Worm (Caenorhabditis elegans): ENCODE measurements around the gene F46F5.14.

The F46F5.14 gene

DNA sequence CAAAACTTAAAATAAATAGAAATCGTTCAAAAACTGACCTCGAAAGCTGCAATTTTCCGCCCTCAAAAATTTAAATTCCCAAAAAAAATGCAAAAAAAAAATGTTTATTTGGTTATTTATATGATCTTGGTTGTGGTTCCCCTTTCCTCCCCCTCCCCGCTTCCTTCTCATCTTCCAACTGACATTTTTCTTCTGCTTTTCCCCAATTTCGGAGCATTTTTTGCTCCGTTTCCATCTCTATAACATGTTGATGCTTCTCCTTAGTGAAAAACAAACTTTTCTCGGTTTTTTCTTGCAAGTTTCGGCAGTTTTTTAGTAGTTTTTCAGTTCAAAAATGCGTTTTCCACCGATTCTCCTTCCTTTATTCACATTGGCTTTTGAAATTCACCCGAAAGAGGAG, 24.8 kb upstream of the F46F5.14 start, which contains the start of gene Y39F10A.1:
Gene Y39F10A.1, plus strand, starts transcription at position 301 of the 400 bp plus-strand sequence.
- no peak for TF ChIP-seq lin-13 (GFP tag; optimal IDR thresholded peaks at IDR 0.05)
- no peak for TF ChIP-seq Y55F3AM.14 (GFP tag; optimal IDR thresholded peaks at IDR 0.05)
- TF ChIP-seq sem-4 (tag; optimal IDR thresholded peaks at IDR 0.05): no peak
- TF ChIP-seq ZK546.5 (tag; optimal IDR thresholded peaks at IDR 0.05): no peak
- TF ChIP-seq mdl-1 (tag; optimal IDR thresholded peaks at IDR 0.05): no peak
- no peak for TF ChIP-seq zag-1 (tag; optimal IDR thresholded peaks at IDR 0.05)
- TF ChIP-seq lin-39 (tag; optimal IDR thresholded peaks at IDR 0.05): no peak
- TF ChIP-seq unc-39 (tag; optimal IDR thresholded peaks at IDR 0.05): no peak
- TF ChIP-seq nhr-6 (tag; optimal IDR thresholded peaks at IDR 0.05): no peak
- TF ChIP-seq nhr-77 (tag; optimal IDR thresholded peaks at IDR 0.05): no peak
- no peak for TF ChIP-seq nhr-10 (tag; optimal IDR thresholded peaks at IDR 0.05)
- no peak for TF ChIP-seq skn-1 (tag; optimal IDR thresholded peaks at IDR 0.05)
- no peak for TF ChIP-seq ztf-4 (tag; optimal IDR thresholded peaks at IDR 0.05)

- no peak for TF ChIP-seq unc-39 (tag; optimal IDR thresholded peaks at IDR 0.05)
- no peak for TF ChIP-seq zag-1 (tag; optimal IDR thresholded peaks at IDR 0.05)
- TF ChIP-seq C34F6.9 (tag; optimal IDR thresholded peaks at IDR 0.05): no peak
- TF ChIP-seq elt-3 (tag; optimal IDR thresholded peaks at IDR 0.05): no peak
- TF ChIP-seq snpc-4 (tag; optimal IDR thresholded peaks at IDR 0.05): no peak
- no peak for TF ChIP-seq alr-1 (tag; optimal IDR thresholded peaks at IDR 0.05)
- TF ChIP-seq lsy-2 (tag; optimal IDR thresholded peaks at IDR 0.05): no peak
- no peak for TF ChIP-seq blmp-1 (tag; optimal IDR thresholded peaks at IDR 0.05; ENCODE audit: insufficient read depth)
- no peak for TF ChIP-seq ztf-4 (tag; optimal IDR thresholded peaks at IDR 0.05)
- no peak for TF ChIP-seq mdl-1 (tag; optimal IDR thresholded peaks at IDR 0.05)
- no peak for TF ChIP-seq sma-3 (GFP tag; optimal IDR thresholded peaks at IDR 0.05)
- no peak for TF ChIP-seq nhr-23 (tag; optimal IDR thresholded peaks at IDR 0.05)
- TF ChIP-seq elt-1 (tag; optimal IDR thresholded peaks at IDR 0.05): no peak
- TF ChIP-seq F13H6.1 (tag; optimal IDR thresholded peaks at IDR 0.05): no peak
- TF ChIP-seq ztf-1 (GFP tag; conservative IDR thresholded peaks at IDR 0.05): no peak
- no peak for TF ChIP-seq nhr-11 (tag; optimal IDR thresholded peaks at IDR 0.05)
- no peak for TF ChIP-seq nhr-12 (tag; optimal IDR thresholded peaks at IDR 0.05)
- no peak for TF ChIP-seq ZK546.5 (tag; optimal IDR thresholded peaks at IDR 0.05)
Measured at ce11 chrII:782903-783302, 16.9 kb upstream of the F46F5.14 start, which contains the start of gene Y39F10A.3. Gene Y39F10A.3 (minus strand): TSS chrII:783003.

DNA sequence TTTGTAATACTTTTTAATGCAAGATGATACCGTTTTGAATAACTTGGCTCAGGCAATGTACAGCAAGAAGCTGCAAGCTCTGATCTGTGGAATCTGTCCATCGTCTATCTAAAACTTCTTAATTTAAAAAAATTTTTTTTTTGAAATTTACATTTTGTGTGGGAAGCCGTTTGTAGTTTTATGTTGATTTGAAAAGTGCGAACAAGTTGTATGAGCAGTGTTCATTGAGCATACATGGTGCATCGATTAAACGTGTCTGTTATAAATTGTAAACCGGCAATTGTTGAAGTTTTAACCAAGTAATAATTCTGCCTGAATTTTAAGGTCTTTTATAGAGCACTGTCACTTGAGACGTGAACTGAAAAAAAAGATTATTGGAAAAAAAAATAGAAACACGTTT, 16.3 kb upstream of the F46F5.14 start, which contains the start of gene Y39F10A.6:
Gene Y39F10A.6, minus strand, starts transcription at position 101 of the 400 bp plus-strand sequence.
- no peak for TF ChIP-seq elt-1 (tag; optimal IDR thresholded peaks at IDR 0.05)
- TF ChIP-seq nhr-11 (tag; optimal IDR thresholded peaks at IDR 0.05): no peak
- TF ChIP-seq lin-39 (tag; optimal IDR thresholded peaks at IDR 0.05): no peak
- no peak for TF ChIP-seq aly-2 (tag; optimal IDR thresholded peaks at IDR 0.05)
- no peak for TF ChIP-seq alr-1 (tag; optimal IDR thresholded peaks at IDR 0.05)
- TF ChIP-seq ceh-16 (tag; optimal IDR thresholded peaks at IDR 0.05): no peak
- TF ChIP-seq nhr-129 (tag; optimal IDR thresholded peaks at IDR 0.05): no peak
- TF ChIP-seq C34F6.9 (tag; optimal IDR thresholded peaks at IDR 0.05): no peak
- TF ChIP-seq ceh-82 (tag; optimal IDR thresholded peaks at IDR 0.05): no peak
- TF ChIP-seq zag-1 (tag; optimal IDR thresholded peaks at IDR 0.05): no peak
- no peak for TF ChIP-seq unc-39 (tag; optimal IDR thresholded peaks at IDR 0.05)
- no peak for TF ChIP-seq ama-1 (optimal IDR thresholded peaks at IDR 0.05)
- TF ChIP-seq ZK546.5 (tag; optimal IDR thresholded peaks at IDR 0.05): no peak
- TF ChIP-seq lsy-2 (tag; optimal IDR thresholded peaks at IDR 0.05): no peak
- no peak for TF ChIP-seq blmp-1 (tag; optimal IDR thresholded peaks at IDR 0.05; ENCODE audit: insufficient read depth)
- no peak for TF ChIP-seq nhr-23 (tag; optimal IDR thresholded peaks at IDR 0.05)
- no peak for TF ChIP-seq unc-62 (GFP tag; optimal IDR thresholded peaks at IDR 0.05)
- no peak for TF ChIP-seq ztf-1 (GFP tag; conservative IDR thresholded peaks at IDR 0.05)
- no peak for TF ChIP-seq Y55F3AM.14 (GFP tag; optimal IDR thresholded peaks at IDR 0.05)

- TF ChIP-seq snpc-4 (tag; optimal IDR thresholded peaks at IDR 0.05) (no peak), sma-3 (GFP tag; optimal IDR thresholded peaks at IDR 0.05) (no peak), sem-4 (tag; optimal IDR thresholded peaks at IDR 0.05) (no peak), nhr-21 (tag; optimal IDR thresholded peaks at IDR 0.05) (no peak), nhr-6 (tag; optimal IDR thresholded peaks at IDR 0.05) (no peak), aly-2 (tag; optimal IDR thresholded peaks at IDR 0.05) (no peak), mbf-1 (tag; optimal IDR thresholded peaks at IDR 0.05) (no peak), nhr-25 (tag; optimal IDR thresholded peaks at IDR 0.05) (no peak)
Measured at ce11 chrII:786938-787337, 12.9 kb upstream of the F46F5.14 start, which contains the start of gene F46F5.16. Gene F46F5.16 (plus strand): TSS chrII:787238.

All from whole organism, L2 larva.